Worm (Caenorhabditis elegans) whole organism, L4/young adult: ENCODE measurements around the gene snx-17.

Experiments used
- W03F9.2 ChIP-seq: fragments of 150-350 bp; optimal IDR thresholded peaks from 2 replicates; lab custom pipeline; 2014; ENCODE audit warnings: missing biosample characterization, missing genetic modification characterization
- dao-5 ChIP-seq: sonication (generic microtip); optimal IDR thresholded peaks from 2 replicates; lab custom pipeline; 2016; ENCODE audit warnings: missing genotype, missing genetic modification characterization, moderate library complexity, missing compliant biosample characterization
- him-1 ChIP-seq: sonication (generic microtip); optimal IDR thresholded peaks from 2 replicates; lab custom pipeline; 2016; ENCODE audit warnings: missing genotype, missing genetic modification reagents, missing genetic modification characterization, missing compliant biosample characterization

snx-17 gene

ce11 chrX:13077872-13078271 lies 44.2 kb downstream of the snx-17 start, which contains the start of gene K03A11.4:
Gene K03A11.4 (plus strand): TSS chrX:13078172.
- TF ChIP-seq him-1 (no peak), dao-5 (tag; lab: Kevin White, UChicago) (no peak), W03F9.2 (tag; lab: Kevin White, UChicago) (no peak)

- TF ChIP-seq W03F9.2 (tag; lab: Kevin White, UChicago) (no peak), dao-5 (tag; lab: Kevin White, UChicago) (no peak), him-1 (no peak)
Observed at ce11 chrX:13074373-13074772, 47.7 kb downstream of the snx-17 start, which contains the start of gene ceh-28. Gene ceh-28 (plus strand): TSS chrX:13074673.

- TF ChIP-seq him-1, result no peak
- TF ChIP-seq dao-5 (tag; lab: Kevin White, UChicago), result no peak
- TF ChIP-seq W03F9.2 (tag; lab: Kevin White, UChicago), result no peak
Observed at ce11 chrX:13071120-13071519, 51.0 kb downstream of the snx-17 start, which contains the start of gene cpx-2. Gene cpx-2 (minus strand): TSS chrX:13071220.
